Fruit fly (Drosophila melanogaster): ENCODE data around the gene Atg14.

- no peak for TF ChIP-seq pan (optimal IDR thresholded peaks at IDR 0.05)
- TF ChIP-seq psq (optimal IDR thresholded peaks at IDR 0.05) = no peak
These were observed 46.8 kb upstream of the Atg14 start for dm6 chr3R:29069208-29070072.

Data from whole organism.